Worm (Caenorhabditis elegans): ENCODE results near the gene skpo-1.

DNA sequence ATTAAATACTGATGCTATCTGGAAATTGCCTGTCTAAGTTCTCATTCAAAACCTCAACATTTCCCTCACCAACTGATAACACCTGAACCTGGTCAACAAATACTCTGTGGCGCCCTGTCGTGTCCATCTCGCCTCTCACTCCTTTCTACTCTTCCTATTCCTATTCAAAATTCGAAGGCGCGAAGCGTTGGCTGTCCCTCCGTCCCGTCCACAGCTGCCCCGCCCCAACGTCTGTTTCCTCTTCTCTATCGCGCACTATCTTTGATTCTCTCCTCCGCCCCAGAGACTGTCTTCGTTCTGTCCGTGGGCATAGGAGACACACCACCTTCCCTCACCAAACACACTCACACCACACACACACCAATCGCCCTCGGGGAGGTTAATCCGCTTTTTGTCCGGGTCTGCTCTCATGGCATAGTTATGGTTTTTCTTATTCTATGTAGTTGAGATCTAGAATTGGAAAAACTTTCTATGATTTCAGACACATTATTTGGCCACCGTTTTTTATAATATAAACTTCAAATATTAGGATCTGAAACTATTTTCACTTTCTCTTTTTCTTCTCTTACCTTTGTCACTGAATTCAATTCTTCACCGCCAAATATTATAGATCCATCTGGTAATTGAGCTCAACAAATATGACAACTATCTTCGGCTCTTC lies 7.5 kb upstream of the skpo-1 start, which contains the start of gene efl-3:
- TF ChIP-seq pqm-1 (tag; optimal IDR thresholded peaks at IDR 0.05): no peak
- TF ChIP-seq dmd-4 (tag; optimal IDR thresholded peaks at IDR 0.05; ENCODE audit: borderline replicate concordance): no peak
- no peak for TF ChIP-seq madf-2 (tag; optimal IDR thresholded peaks at IDR 0.05)
- TF ChIP-seq odd-2 (tag; optimal IDR thresholded peaks at IDR 0.05): no peak
- no peak for TF ChIP-seq unc-3 (GFP tag; conservative IDR thresholded peaks at IDR 0.05)
- TF ChIP-seq unc-3 (tag; optimal IDR thresholded peaks at IDR 0.05): no peak
- TF ChIP-seq K02D7.2 (tag; optimal IDR thresholded peaks at IDR 0.05): no peak
- TF ChIP-seq pha-2 (tag; optimal IDR thresholded peaks at IDR 0.05): no peak
- no peak for TF ChIP-seq hlh-13 (GFP tag; optimal IDR thresholded peaks at IDR 0.05)
- no peak for TF ChIP-seq C38D4.7 (GFP tag; optimal IDR thresholded peaks at IDR 0.05)
- TF ChIP-seq zip-5 (tag; optimal IDR thresholded peaks at IDR 0.05): no peak
- no peak for TF ChIP-seq unc-86 (tag; optimal IDR thresholded peaks at IDR 0.05)
- no peak for TF ChIP-seq eyg-1 (tag; optimal IDR thresholded peaks at IDR 0.05)
- no peak for TF ChIP-seq nhr-11 (tag; optimal IDR thresholded peaks at IDR 0.05)
